Fruit fly (Drosophila melanogaster) whole organism, embryonic: ENCODE data around the gene Pink1.

Source experiments
- CG10267 ChIP-seq: fragments of 200-800 bp; sonication (Bioruptor generic); optimal IDR thresholded peaks from 2 replicates; lab custom pipeline; 2018; ENCODE audit warnings: missing biosample characterization, mild to moderate bottlenecking, missing genetic modification characterization, moderate library complexity
- CG10431 ChIP-seq: fragments of 200-800 bp; sonication (Bioruptor generic); optimal IDR thresholded peaks from 3 replicates; lab custom pipeline; 2018; ENCODE audit warnings: missing biosample characterization, mild to moderate bottlenecking, missing genetic modification characterization
- CG14050 ChIP-seq: fragments of 200-800 bp; sonication (Bioruptor generic); IDR thresholded peaks from 3 replicates; pipeline ENCODE4 v1.3.6; 2022; ENCODE audit warnings: missing biosample characterization, missing genetic modification characterization
- CG15011 ChIP-seq: fragments of 200-800 bp; sonication (Bioruptor generic); optimal IDR thresholded peaks from 3 replicates; lab custom pipeline; 2018; ENCODE audit warnings: missing biosample characterization, mild to moderate bottlenecking, missing genetic modification characterization
- CG15514 ChIP-seq: fragments of 200-800 bp; sonication (Bioruptor generic); optimal IDR thresholded peaks from 3 replicates; lab custom pipeline; 2017; ENCODE audit warnings: missing biosample characterization, missing genetic modification characterization, mild to moderate bottlenecking, moderate library complexity, missing genetic modification reagents
- CG15696 ChIP-seq: fragments of 200-800 bp; sonication (Bioruptor generic); optimal IDR thresholded peaks from 2 replicates; lab custom pipeline; 2019; ENCODE audit warnings: missing biosample characterization, mild to moderate bottlenecking, missing genetic modification characterization, moderate library complexity
- CG17359 ChIP-seq: fragments of 200-800 bp; sonication (Bioruptor generic); optimal IDR thresholded peaks from 3 replicates; lab custom pipeline; 2018; ENCODE audit warnings: missing biosample characterization, mild to moderate bottlenecking, missing genetic modification characterization, moderate library complexity
- CG17912 ChIP-seq: fragments of 200-800 bp; sonication (Bioruptor generic); optimal IDR thresholded peaks from 2 replicates; lab custom pipeline; 2018; ENCODE audit warnings: missing biosample characterization, mild to moderate bottlenecking, missing genetic modification characterization
- CG1792 ChIP-seq: fragments of 200-800 bp; sonication (Bioruptor generic); optimal IDR thresholded peaks from 2 replicates; lab custom pipeline; 2016; ENCODE audit warnings: missing biosample characterization, missing genetic modification characterization
- CG18011 ChIP-seq: fragments of 200-800 bp; sonication (Bioruptor generic); optimal IDR thresholded peaks from 2 replicates; lab custom pipeline; 2017; ENCODE audit warnings: missing biosample characterization, missing genetic modification characterization, mild to moderate bottlenecking, moderate library complexity, missing genotype
- CG18262 ChIP-seq: fragments of 200-800 bp; optimal IDR thresholded peaks from 3 replicates; lab custom pipeline; 2019; ENCODE audit warnings: missing biosample characterization, mild to moderate bottlenecking, missing genetic modification characterization, moderate library complexity
- CG2120 ChIP-seq: fragments of 200-800 bp; sonication (Bioruptor generic); optimal IDR thresholded peaks from 3 replicates; lab custom pipeline; 2016; ENCODE audit warnings: missing biosample characterization, missing genetic modification characterization
- CG33213 ChIP-seq: fragments of 200-800 bp; sonication (Bioruptor generic); optimal IDR thresholded peaks from 3 replicates; lab custom pipeline; 2016; ENCODE audit warnings: missing biosample characterization, missing genetic modification characterization
- CG43689 ChIP-seq: fragments of 200-800 bp; sonication (Bioruptor generic); IDR thresholded peaks from 2 replicates; pipeline ENCODE4 v1.3.6; 2022; ENCODE audit warnings: missing biosample characterization, missing genetic modification characterization
- CG4707 ChIP-seq: fragments of 200-800 bp; sonication (Bioruptor generic); optimal IDR thresholded peaks from 2 replicates; lab custom pipeline; 2018; ENCODE audit warnings: missing biosample characterization, mild to moderate bottlenecking, missing genetic modification characterization, moderate library complexity
- CG5180 ChIP-seq: fragments of 200-800 bp; sonication (Bioruptor generic); optimal IDR thresholded peaks from 3 replicates; lab custom pipeline; 2017; ENCODE audit warnings: missing biosample characterization, missing genetic modification characterization, mild to moderate bottlenecking, moderate library complexity, missing genetic modification reagents
- CG9215 ChIP-seq: fragments of 200-800 bp; sonication (Bioruptor generic); IDR thresholded peaks from 2 replicates; pipeline ENCODE4 v1.3.6; 2022; ENCODE audit warnings: missing biosample characterization, missing genetic modification characterization
- CG9876 ChIP-seq: fragments of 200-800 bp; sonication (Bioruptor generic); optimal IDR thresholded peaks from 2 replicates; lab custom pipeline; 2016; ENCODE audit warnings: missing biosample characterization, missing genetic modification characterization
- D19A ChIP-seq: fragments of 200-800 bp; optimal IDR thresholded peaks from 3 replicates; lab custom pipeline; 2019; ENCODE audit warnings: missing biosample characterization, mild to moderate bottlenecking, missing genetic modification characterization, moderate library complexity
- Doc3 ChIP-seq: fragments of 200-800 bp; sonication (Bioruptor generic); IDR thresholded peaks from 3 replicates; pipeline ENCODE4 v1.3.6; 2022; ENCODE audit warnings: missing biosample characterization, missing genetic modification characterization; ENCODE audit not compliant: partially characterized antibody
- H15 ChIP-seq: fragments of 200-800 bp; sonication (Bioruptor generic); IDR thresholded peaks from 3 replicates; pipeline ENCODE4 v1.3.6; 2022; ENCODE audit warnings: missing biosample characterization, missing genetic modification characterization
- HLH3B ChIP-seq: fragments of 200-800 bp; sonication (Bioruptor generic); IDR thresholded peaks from 2 replicates; pipeline ENCODE4 v1.3.6; 2022; ENCODE audit warnings: missing biosample characterization, missing genetic modification characterization
- Hmr ChIP-seq: fragments of 200-800 bp; sonication (Bioruptor generic); optimal IDR thresholded peaks from 3 replicates; lab custom pipeline; 2017; ENCODE audit warnings: mild to moderate bottlenecking, missing biosample characterization, missing genetic modification reagents, missing genetic modification characterization
- Hmx ChIP-seq: fragments of 200-800 bp; sonication (Bioruptor generic); optimal IDR thresholded peaks from 2 replicates; lab custom pipeline; 2016; ENCODE audit warnings: missing biosample characterization, missing genetic modification characterization
- Lhr ChIP-seq: fragments of 200-800 bp; sonication (Bioruptor generic); optimal IDR thresholded peaks from 3 replicates; lab custom pipeline; 2017; ENCODE audit warnings: mild to moderate bottlenecking, missing biosample characterization, missing genetic modification reagents, missing genetic modification characterization
- Rfx ChIP-seq: fragments of 200-800 bp; sonication (Bioruptor generic); IDR thresholded peaks from 2 replicates; pipeline ENCODE4 v1.3.6; 2022; ENCODE audit warnings: missing biosample characterization, missing genetic modification characterization
- ase ChIP-seq: fragments of 200-800 bp; sonication (Bioruptor generic); IDR thresholded peaks from 3 replicates; pipeline ENCODE4 v1.3.6; 2022; ENCODE audit warnings: missing biosample characterization, missing genetic modification characterization
- az2 ChIP-seq: fragments of 200-800 bp; sonication (Bioruptor generic); optimal IDR thresholded peaks from 3 replicates; lab custom pipeline; 2016; ENCODE audit warnings: missing biosample characterization, missing genetic modification characterization
- bab2 ChIP-seq: fragments of 200-800 bp; sonication (Bioruptor generic); optimal IDR thresholded peaks from 2 replicates; lab custom pipeline; 2016; ENCODE audit warnings: missing biosample characterization, missing genetic modification characterization
- cad ChIP-seq: fragments of >200 bp; optimal IDR thresholded peaks from 2 replicates; lab custom pipeline; 2017; ENCODE audit warnings: missing biosample characterization, missing genetic modification characterization
- caup ChIP-seq: fragments of 200-800 bp; sonication (Bioruptor generic); optimal IDR thresholded peaks from 3 replicates; lab custom pipeline; 2017; ENCODE audit warnings: missing biosample characterization, mild to moderate bottlenecking, missing genetic modification characterization, moderate library complexity; ENCODE audit not compliant: severe bottlenecking
- ci ChIP-seq: fragments of 200-800 bp; sonication (Bioruptor generic); IDR thresholded peaks from 3 replicates; pipeline ENCODE4 v1.3.6; 2022; ENCODE audit warnings: missing biosample characterization, missing genetic modification characterization
- gsb-n ChIP-seq: fragments of 200-800 bp; sonication (Bioruptor generic); optimal IDR thresholded peaks from 3 replicates; lab custom pipeline; 2018; ENCODE audit warnings: missing biosample characterization, mild to moderate bottlenecking, missing genetic modification characterization
- her ChIP-seq: fragments of 200-800 bp; sonication (Bioruptor generic); optimal IDR thresholded peaks from 2 replicates; lab custom pipeline; 2016; ENCODE audit warnings: missing biosample characterization, missing genetic modification characterization
- insv ChIP-seq, 2 experiments: fragments of 200-800 bp; sonication (Bioruptor generic); optimal IDR thresholded peaks; 3 replicates each; lab custom pipeline; 2016 to 2018; ENCODE audit warnings: missing biosample characterization in 2 of 2, missing genetic modification characterization in 2 of 2
- jigr1 ChIP-seq: fragments of 200-800 bp; sonication (Bioruptor generic); IDR thresholded peaks from 3 replicates; pipeline ENCODE4 v1.3.6; 2022; ENCODE audit warnings: missing biosample characterization, missing genetic modification characterization
- knrl ChIP-seq: fragments of 200-800 bp; sonication (Bioruptor generic); IDR thresholded peaks from 3 replicates; pipeline ENCODE4 v1.3.6; 2022; ENCODE audit warnings: missing biosample characterization, missing genetic modification characterization; ENCODE audit not compliant: partially characterized antibody
- maf-S ChIP-seq: fragments of 200-800 bp; sonication (Bioruptor generic); optimal IDR thresholded peaks from 2 replicates; lab custom pipeline; 2016; ENCODE audit warnings: missing biosample characterization, missing genetic modification characterization
- mam ChIP-seq: fragments of 200-800 bp; sonication (Bioruptor generic); optimal IDR thresholded peaks from 3 replicates; lab custom pipeline; 2016; ENCODE audit warnings: missing biosample characterization, missing genetic modification characterization
- oc ChIP-seq: fragments of 200-800 bp; sonication (Bioruptor generic); optimal IDR thresholded peaks from 2 replicates; lab custom pipeline; 2018; ENCODE audit warnings: missing biosample characterization, mild to moderate bottlenecking, missing genetic modification characterization, moderate library complexity
- p53 ChIP-seq: fragments of 200-800 bp; sonication (Bioruptor generic); optimal IDR thresholded peaks from 2 replicates; lab custom pipeline; 2016; ENCODE audit warnings: missing biosample characterization, missing genetic modification characterization
- phol ChIP-seq: fragments of 200-800 bp; sonication (Bioruptor generic); optimal IDR thresholded peaks from 3 replicates; lab custom pipeline; 2018; ENCODE audit warnings: missing biosample characterization, mild to moderate bottlenecking, missing genetic modification characterization, moderate library complexity
- pros ChIP-seq: fragments of 200-800 bp; sonication (Bioruptor generic); optimal IDR thresholded peaks from 3 replicates; lab custom pipeline; 2019; ENCODE audit warnings: missing biosample characterization, mild to moderate bottlenecking, missing genetic modification characterization, moderate library complexity
- ranshi ChIP-seq: fragments of 200-800 bp; sonication (Bioruptor generic); IDR thresholded peaks from 2 replicates; pipeline ENCODE4 v1.3.6; 2022; ENCODE audit warnings: missing biosample characterization, missing genetic modification characterization
- row ChIP-seq: fragments of 200-800 bp; sonication (Bioruptor generic); IDR thresholded peaks from 3 replicates; pipeline ENCODE4 v1.3.6; 2022; ENCODE audit warnings: missing biosample characterization, missing genetic modification characterization
- schlank ChIP-seq: fragments of 200-800 bp; sonication (Bioruptor generic); optimal IDR thresholded peaks from 2 replicates; lab custom pipeline; 2018; ENCODE audit warnings: missing biosample characterization, mild to moderate bottlenecking, missing genetic modification characterization
- scrt ChIP-seq: fragments of 200-800 bp; sonication (Bioruptor generic); optimal IDR thresholded peaks from 2 replicates; lab custom pipeline; 2018; ENCODE audit warnings: missing biosample characterization, mild to moderate bottlenecking, missing genetic modification characterization, moderate library complexity
- unc-4 ChIP-seq: fragments of 200-800 bp; sonication (Bioruptor generic); IDR thresholded peaks from 2 replicates; pipeline ENCODE4 v1.3.6; 2022; ENCODE audit warnings: missing biosample characterization, missing genetic modification characterization; ENCODE audit not compliant: partially characterized antibody
- unpg ChIP-seq: fragments of 200-800 bp; sonication (Bioruptor generic); optimal IDR thresholded peaks from 3 replicates; lab custom pipeline; 2018; ENCODE audit warnings: missing biosample characterization, mild to moderate bottlenecking, missing genetic modification characterization, moderate library complexity
- vnd ChIP-seq: fragments of 200-800 bp; sonication (Bioruptor generic); IDR thresholded peaks from 3 replicates; pipeline ENCODE4 v1.3.6; 2022; ENCODE audit warnings: missing biosample characterization, missing genetic modification characterization; ENCODE audit not compliant: partially characterized antibody

The Pink1 gene

dm6 chrX:6702028-6702433 lies 18.4 kb downstream of the Pink1 start (continued):
- TF ChIP-seq ci (GFP tag; lab: Robert Waterston, UW) = peak; percentile 52; the same call in 1 of the 3 replicates
- TF ChIP-seq CG10431 (GFP tag; lab: Kevin White, UChicago) = no peak
- no peak for TF ChIP-seq CG2120
- TF ChIP-seq p53 = no peak
- peak; percentile 76 for TF ChIP-seq HLH3B
- peak; percentile 65 for TF ChIP-seq D19A (tag; lab: Kevin White, UChicago)
- TF ChIP-seq CG18262 (tag; lab: Kevin White, UChicago) = peak; percentile 77
- peak; percentile 36 for TF ChIP-seq CG15011 (GFP tag; lab: Kevin White, UChicago)
- TF ChIP-seq ranshi = no peak
- no peak for TF ChIP-seq caup (GFP tag; lab: Kevin White, UChicago)
- peak; percentile 30 for TF ChIP-seq mam
- no peak for TF ChIP-seq schlank
- TF ChIP-seq pros (GFP tag; lab: Kevin White, UChicago) = no peak
- peak; percentile 54 for TF ChIP-seq CG14050 (GFP tag; lab: Robert Waterston, UW)
- peak; percentile 16 for TF ChIP-seq Hmr (GFP tag; lab: Kevin White, UChicago)
- peak; percentile 52 for TF ChIP-seq CG4707 (GFP tag; lab: Kevin White, UChicago)
- peak; percentile 2 for TF ChIP-seq CG17912 (GFP tag; lab: Kevin White, UChicago)
- no peak for TF ChIP-seq vnd
- TF ChIP-seq CG5180 (GFP tag; lab: Kevin White, UChicago) = peak; percentile 66
- TF ChIP-seq oc (tag; lab: Kevin White, UChicago) = peak; percentile 71
- TF ChIP-seq phol (tag; lab: Kevin White, UChicago) = peak; percentile 83
- peak; percentile 62; the same call in 2 of the 3 replicates for TF ChIP-seq ase (GFP tag; lab: Robert Waterston, UW)
- peak; percentile 81 for TF ChIP-seq CG17359
- no peak for TF ChIP-seq knrl (GFP tag; lab: Robert Waterston, UW)
- TF ChIP-seq maf-S = peak; percentile 7
- TF ChIP-seq CG33213 = no peak
- TF ChIP-seq Lhr (GFP tag; lab: Kevin White, UChicago) = peak; percentile 23
- no peak for TF ChIP-seq CG9876
- TF ChIP-seq her (GFP tag; lab: Kevin White, UChicago) = peak; percentile 23
- no peak for TF ChIP-seq Hmx
- peak; percentile 72 for TF ChIP-seq CG15696
- TF ChIP-seq CG43689 (GFP tag; lab: Robert Waterston, UW) = 0 out of 2 replicates have a peak, but pooled peaks have one; percentile 15
- no peak for TF ChIP-seq unc-4 (GFP tag; lab: Robert Waterston, UW)
- peak; percentile 68 for TF ChIP-seq gsb-n (tag; lab: Kevin White, UChicago)
- no peak for TF ChIP-seq CG18011 (GFP tag; lab: Kevin White, UChicago)
- TF ChIP-seq CG15514 (GFP tag; lab: Kevin White, UChicago) = peak; percentile 17
- peak; percentile 65 for TF ChIP-seq bab2
- TF ChIP-seq az2 (GFP tag; lab: Kevin White, UChicago) = peak; percentile 68
- TF ChIP-seq Doc3 (GFP tag; lab: Robert Waterston, UW) = no peak
- TF ChIP-seq insv (GFP tag; optimal IDR thresholded peaks at IDR 0.05; lab: Kevin White, UChicago) = no peak
- TF ChIP-seq H15 (GFP tag; lab: Robert Waterston, UW) = no peak; the same call in 2 of the 3 replicates
- TF ChIP-seq unpg (GFP tag; lab: Kevin White, UChicago) = peak; percentile 72
- no peak for TF ChIP-seq cad (GFP tag; lab: Kevin White, UChicago)
- TF ChIP-seq CG1792 (GFP tag; lab: Kevin White, UChicago) = no peak
- no peak for TF ChIP-seq CG9215 (GFP tag; lab: Robert Waterston, UW)
- TF ChIP-seq row (GFP tag; lab: Robert Waterston, UW) = peak; percentile 74
- TF ChIP-seq scrt (GFP tag; lab: Kevin White, UChicago) = no peak
- peak; percentile 63 for TF ChIP-seq CG10267 (tag; lab: Kevin White, UChicago)
- peak; percentile 29; the same call in 1 of the 2 replicates for TF ChIP-seq Rfx
- TF ChIP-seq jigr1 = peak; percentile 51; the same call in 1 of the 3 replicates
